Worm (Caenorhabditis elegans) whole organism, L3 larva: ENCODE results near the gene F23D12.10.

Experiments
- aly-2 ChIP-seq: fragments of 150-350 bp; optimal IDR thresholded peaks from 2 replicates; lab custom pipeline; 2014; ENCODE audit warnings: missing biosample characterization, missing genetic modification characterization
- ama-1 ChIP-seq: fragments of 150-350 bp; optimal IDR thresholded peaks from 2 replicates; lab custom pipeline; 2018
- ceh-28 ChIP-seq: fragments of 150-350 bp; optimal IDR thresholded peaks from 2 replicates; lab custom pipeline; 2014; ENCODE audit warnings: missing biosample characterization, missing genetic modification reagents, missing genetic modification characterization
- ceh-82 ChIP-seq: fragments of 150-350 bp; optimal IDR thresholded peaks from 2 replicates; lab custom pipeline; 2014; ENCODE audit warnings: missing biosample characterization, missing genetic modification characterization
- ceh-9 ChIP-seq: sonication (generic microtip); optimal IDR thresholded peaks from 2 replicates; lab custom pipeline; 2018; ENCODE audit warnings: missing biosample characterization, missing genetic modification characterization
- daf-12 ChIP-seq: fragments of 150-350 bp; optimal IDR thresholded peaks from 2 replicates; lab custom pipeline; 2014; ENCODE audit warnings: missing biosample characterization, missing genetic modification reagents, missing genetic modification characterization
- egl-27 ChIP-seq: sonication (generic microtip); optimal IDR thresholded peaks from 4 replicates; lab custom pipeline; 2017; ENCODE audit warnings: missing biosample characterization, missing genetic modification reagents, missing genetic modification characterization
- elt-1 ChIP-seq: fragments of 150-350 bp; optimal IDR thresholded peaks from 2 replicates; lab custom pipeline; 2014; ENCODE audit warnings: missing biosample characterization, missing genetic modification characterization
- elt-2 ChIP-seq: sonication (generic microtip); optimal IDR thresholded peaks from 2 replicates; lab custom pipeline; 2016; ENCODE audit warnings: missing genetic modification reagents, mild to moderate bottlenecking, missing genetic modification characterization, missing compliant biosample characterization
- elt-3 ChIP-seq, 3 experiments: fragments of 150-350 bp in 1 of 3; sonication (generic microtip) in 2 of 3; optimal IDR thresholded peaks; 2 replicates in 2 of 3; 4 replicates in 1 of 3; lab custom pipeline; 2014 to 2017; ENCODE audit warnings: missing biosample characterization in 3 of 3, missing genetic modification characterization in 3 of 3
- eor-1 ChIP-seq, 2 experiments: fragments of 150-350 bp; optimal IDR thresholded peaks; 2 replicates each; lab custom pipeline; 2014 to 2018; ENCODE audit warnings: missing biosample characterization in 2 of 2, missing genetic modification characterization in 2 of 2
- fkh-10 ChIP-seq: sonication (generic microtip); optimal IDR thresholded peaks from 2 replicates; lab custom pipeline; 2017; ENCODE audit warnings: missing biosample characterization, missing genetic modification reagents, missing genetic modification characterization
- fkh-2 ChIP-seq: fragments of 150-350 bp; optimal IDR thresholded peaks from 2 replicates; lab custom pipeline; 2014; ENCODE audit warnings: missing biosample characterization, missing genetic modification reagents, missing genetic modification characterization
- fos-1 ChIP-seq: fragments of 150-350 bp; optimal IDR thresholded peaks from 2 replicates; lab custom pipeline; 2014; ENCODE audit warnings: missing biosample characterization, missing genetic modification characterization
- hmg-11 ChIP-seq: sonication (generic microtip); optimal IDR thresholded peaks from 2 replicates; lab custom pipeline; 2016; ENCODE audit warnings: missing genetic modification characterization, missing compliant biosample characterization
- lin-15B ChIP-seq: fragments of 150-350 bp; optimal IDR thresholded peaks from 2 replicates; lab custom pipeline; 2014; ENCODE audit warnings: missing biosample characterization, missing genetic modification characterization
- lsy-12 ChIP-seq: sonication (generic microtip); optimal IDR thresholded peaks from 2 replicates; lab custom pipeline; 2016; ENCODE audit warnings: mild to moderate bottlenecking, missing genetic modification characterization, missing compliant biosample characterization
- mml-1 ChIP-seq: fragments of 150-350 bp; sonication (generic microtip); optimal IDR thresholded peaks from 3 replicates; lab custom pipeline; 2014; ENCODE audit warnings: missing biosample characterization, missing genetic modification characterization
- nfya-1 ChIP-seq: sonication (generic microtip); optimal IDR thresholded peaks from 2 replicates; lab custom pipeline; 2017; ENCODE audit warnings: missing genetic modification characterization, mild to moderate bottlenecking, missing compliant biosample characterization, antibody characterized with exemption, moderate library complexity; ENCODE audit not compliant: insufficient read depth
- nhr-11 ChIP-seq: fragments of 150-350 bp; optimal IDR thresholded peaks from 2 replicates; lab custom pipeline; 2014; ENCODE audit warnings: missing biosample characterization, missing genetic modification characterization
- nhr-12 ChIP-seq: fragments of 150-350 bp; optimal IDR thresholded peaks from 2 replicates; lab custom pipeline; 2014; ENCODE audit warnings: missing biosample characterization, missing genetic modification characterization
- nhr-23 ChIP-seq: fragments of 150-350 bp; optimal IDR thresholded peaks from 2 replicates; lab custom pipeline; 2014; ENCODE audit warnings: missing biosample characterization, missing genetic modification reagents, missing genetic modification characterization
- nhr-237 ChIP-seq: fragments of 150-350 bp; optimal IDR thresholded peaks from 2 replicates; lab custom pipeline; 2014; ENCODE audit warnings: missing biosample characterization, missing genetic modification characterization
- nhr-25 ChIP-seq: sonication (generic microtip); optimal IDR thresholded peaks from 2 replicates; lab custom pipeline; 2017; ENCODE audit warnings: missing biosample characterization, missing genetic modification characterization
- nhr-43 ChIP-seq: sonication (generic microtip); optimal IDR thresholded peaks from 2 replicates; lab custom pipeline; 2016; ENCODE audit warnings: mild to moderate bottlenecking, missing genetic modification characterization, missing compliant biosample characterization; ENCODE audit not compliant: poor library complexity, severe bottlenecking
- nhr-67 ChIP-seq: fragments of 150-350 bp; optimal IDR thresholded peaks from 2 replicates; lab custom pipeline; 2014; ENCODE audit warnings: missing biosample characterization, missing genetic modification characterization
- nhr-76 ChIP-seq: fragments of 150-350 bp; sonication (generic microtip); optimal IDR thresholded peaks from 5 replicates; lab custom pipeline; 2014; ENCODE audit warnings: missing biosample characterization, missing genetic modification characterization
- nhr-77 ChIP-seq: fragments of 150-350 bp; optimal IDR thresholded peaks from 2 replicates; lab custom pipeline; 2014; ENCODE audit warnings: missing biosample characterization, missing genetic modification characterization
- pha-4 ChIP-seq: fragments of 150-350 bp; optimal IDR thresholded peaks from 2 replicates; lab custom pipeline; 2014; ENCODE audit warnings: missing biosample characterization, missing genetic modification reagents, missing genetic modification characterization
- sea-2 ChIP-seq: fragments of 150-350 bp; sonication (generic microtip); optimal IDR thresholded peaks from 4 replicates; lab custom pipeline; 2014; ENCODE audit warnings: missing biosample characterization, missing genetic modification reagents, missing genetic modification characterization
- skn-1 ChIP-seq: fragments of 150-350 bp; optimal IDR thresholded peaks from 2 replicates; lab custom pipeline; 2014; ENCODE audit warnings: missing biosample characterization, missing genetic modification characterization
- tbx-2 ChIP-seq: sonication (generic microtip); optimal IDR thresholded peaks from 2 replicates; lab custom pipeline; 2016; ENCODE audit warnings: mild to moderate bottlenecking, missing genetic modification characterization, missing compliant biosample characterization
- unc-39 ChIP-seq: sonication (generic microtip); optimal IDR thresholded peaks from 4 replicates; lab custom pipeline; 2017; ENCODE audit warnings: missing biosample characterization, missing genetic modification characterization
- unc-62 ChIP-seq: fragments of 150-350 bp; sonication (generic microtip); optimal IDR thresholded peaks from 4 replicates; lab custom pipeline; 2014; ENCODE audit warnings: missing biosample characterization, missing genetic modification reagents, missing genetic modification characterization
- zag-1 ChIP-seq: fragments of 150-350 bp; optimal IDR thresholded peaks from 2 replicates; lab custom pipeline; 2014; ENCODE audit warnings: missing biosample characterization, missing genetic modification characterization

Gene F23D12.10

ce11 chrX:14395267-14395666 lies 20.3 kb downstream of the F23D12.10 start, which contains the start of gene Y60A9.1:
Gene Y60A9.1 (minus strand): TSS chrX:14395367.
- no peak for TF ChIP-seq nfya-1 (tag; lab: Kevin White, UChicago)
- TF ChIP-seq mml-1 (tag; lab: Kevin White, UChicago): no peak
- TF ChIP-seq nhr-25 (tag; lab: Kevin White, UChicago): no peak
- no peak for TF ChIP-seq ceh-9 (tag; lab: Kevin White, UChicago)
- TF ChIP-seq aly-2 (tag; lab: Kevin White, UChicago): no peak
- TF ChIP-seq nhr-12 (tag; lab: Kevin White, UChicago): no peak
- no peak for TF ChIP-seq lsy-12 (tag; lab: Kevin White, UChicago)
- no peak for TF ChIP-seq fkh-2 (tag; lab: Kevin White, UChicago)
- no peak for TF ChIP-seq elt-2 (tag; lab: Kevin White, UChicago)
- no peak for TF ChIP-seq fos-1 (tag; lab: Kevin White, UChicago)
- TF ChIP-seq elt-1 (tag; lab: Kevin White, UChicago): no peak
- TF ChIP-seq pha-4 (tag; lab: Kevin White, UChicago): no peak
- TF ChIP-seq nhr-77: no peak
- no peak for TF ChIP-seq skn-1 (tag; lab: Kevin White, UChicago)
- TF ChIP-seq nhr-43 (tag; lab: Kevin White, UChicago): no peak
- no peak for TF ChIP-seq daf-12
- TF ChIP-seq nhr-76 (tag; lab: Kevin White, UChicago): no peak
- TF ChIP-seq sea-2 (GFP tag; lab: Kevin White, UChicago): no peak
- no peak for TF ChIP-seq tbx-2
- TF ChIP-seq eor-1 (tag; optimal IDR thresholded peaks at IDR 0.05; lab: Kevin White, UChicago): no peak

- TF ChIP-seq lin-15B (tag; lab: Kevin White, UChicago): no peak
- TF ChIP-seq sea-2 (GFP tag; lab: Kevin White, UChicago): no peak
- no peak for TF ChIP-seq nhr-12 (tag; lab: Kevin White, UChicago)
- TF ChIP-seq nhr-67 (tag; lab: Kevin White, UChicago): no peak
- no peak for TF ChIP-seq nhr-76 (tag; lab: Kevin White, UChicago)
- no peak for TF ChIP-seq lsy-12 (tag; lab: Kevin White, UChicago)
- TF ChIP-seq nhr-11 (tag; lab: Kevin White, UChicago): no peak
- no peak for TF ChIP-seq mml-1 (tag; lab: Kevin White, UChicago)
- TF ChIP-seq egl-27 (tag; lab: Kevin White, UChicago): no peak
- TF ChIP-seq elt-1 (tag; lab: Kevin White, UChicago): no peak
- no peak for TF ChIP-seq fos-1 (tag; lab: Kevin White, UChicago)
- no peak for TF ChIP-seq nhr-23 (tag; lab: Kevin White, UChicago)
- no peak for TF ChIP-seq pha-4 (tag; lab: Kevin White, UChicago)
- TF ChIP-seq zag-1 (tag; lab: Kevin White, UChicago): no peak
- TF ChIP-seq ceh-82 (tag; lab: Kevin White, UChicago): no peak
- TF ChIP-seq unc-62 (GFP tag; lab: Kevin White, UChicago): no peak
- TF ChIP-seq tbx-2: no peak
- TF ChIP-seq ama-1 (lab: Kevin White, UChicago): no peak
- TF ChIP-seq, all 47 proteins: peak for 0
Observed at ce11 chrX:14382951-14383350, 32.6 kb downstream of the F23D12.10 start, which contains the start of gene Y60A9.3. Gene Y60A9.3 (plus strand): TSS chrX:14383251.

- no peak for TF ChIP-seq ceh-28 (tag; lab: Kevin White, UChicago)
- no peak for TF ChIP-seq hmg-11 (tag; lab: Kevin White, UChicago)
- no peak for TF ChIP-seq ceh-82 (tag; lab: Kevin White, UChicago)
- no peak for TF ChIP-seq elt-3 (tag; optimal IDR thresholded peaks at IDR 0.05; lab: Kevin White, UChicago)
- TF ChIP-seq nhr-23 (tag; lab: Kevin White, UChicago): no peak
- no peak for TF ChIP-seq fkh-10 (GFP tag; lab: Kevin White, UChicago)
- no peak for TF ChIP-seq aly-2 (tag; lab: Kevin White, UChicago)
- no peak for TF ChIP-seq unc-39
- TF ChIP-seq nhr-43 (tag; lab: Kevin White, UChicago): no peak
- TF ChIP-seq lsy-12 (tag; lab: Kevin White, UChicago): no peak
- no peak for TF ChIP-seq lin-15B (tag; lab: Kevin White, UChicago)
- no peak for TF ChIP-seq nhr-11 (tag; lab: Kevin White, UChicago)
- TF ChIP-seq fos-1 (tag; lab: Kevin White, UChicago): no peak
- TF ChIP-seq nhr-25 (tag; lab: Kevin White, UChicago): no peak
- TF ChIP-seq nhr-237 (tag; lab: Kevin White, UChicago): no peak
Observed at ce11 chrX:14377169-14377568, 38.4 kb downstream of the F23D12.10 start, which contains the start of gene Y60A9A.1. Gene Y60A9A.1 (minus strand): TSS chrX:14377269.
